Worm (Caenorhabditis elegans): ENCODE measurements around the gene ttr-8.

DNA sequence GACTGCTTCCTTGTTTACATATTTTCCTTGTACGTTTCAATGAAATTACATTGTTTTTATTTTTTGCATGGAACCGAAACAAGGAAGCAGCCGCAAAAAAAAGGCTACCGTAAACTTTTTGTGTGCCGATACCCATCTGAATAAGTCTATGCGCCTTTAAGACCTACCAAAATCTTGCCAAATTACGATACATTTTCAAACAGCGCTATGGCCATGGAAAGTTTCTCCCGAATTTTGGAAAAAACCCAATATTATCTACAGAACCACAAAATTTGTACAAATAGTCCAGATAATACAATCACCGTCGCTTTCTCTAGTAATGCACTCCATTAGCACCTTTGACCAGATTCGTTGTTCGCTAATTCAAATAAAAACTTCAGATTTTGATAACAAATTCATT, 6.6 kb upstream of the ttr-8 start:
- TF ChIP-seq tab-1 (GFP tag; IDR thresholded peaks at IDR 0.05) = no peak
- TF ChIP-seq flt-1 (GFP tag; IDR thresholded peaks at IDR 0.05) = no peak
- no peak for TF ChIP-seq ztf-29 (GFP tag; IDR thresholded peaks at IDR 0.05)
- no peak for TF ChIP-seq ref-1 (GFP tag; conservative IDR thresholded peaks at IDR 0.05)
- no peak for TF ChIP-seq ztf-23 (GFP tag; IDR thresholded peaks at IDR 0.05)
- no peak for TF ChIP-seq T22C8.4 (GFP tag; IDR thresholded peaks at IDR 0.05)
